Fruit fly (Drosophila melanogaster): Measurements from ENCODE around the gene MAPk-Ak2.

The MAPk-Ak2 gene

dm6 chrX:5764001-5764892, at the start of gene MAPk-Ak2, which contains the start of gene CG42699:
TSS of gene MAPk-Ak2 (minus strand) at chrX:5764203.
TSS of gene CG42699 (plus strand) at chrX:5764553.
- TF ChIP-seq h (optimal IDR thresholded peaks at IDR 0.05) (no peak), ttk (optimal IDR thresholded peaks at IDR 0.05) (no peak), Sin3A (optimal IDR thresholded peaks at IDR 0.05) (no peak), psq (optimal IDR thresholded peaks at IDR 0.05) (no peak)

- TF ChIP-seq ttk (optimal IDR thresholded peaks at IDR 0.05), result no peak
- TF ChIP-seq h (optimal IDR thresholded peaks at IDR 0.05), result no peak
- TF ChIP-seq Sin3A (optimal IDR thresholded peaks at IDR 0.05), result no peak
- no peak for TF ChIP-seq insv (optimal IDR thresholded peaks at IDR 0.05)
- no peak for TF ChIP-seq Myc (optimal IDR thresholded peaks at IDR 0.05)
- TF ChIP-seq psq (optimal IDR thresholded peaks at IDR 0.05), result no peak
Measured at dm6 chrX:5812877-5813276, 48.9 kb upstream of the MAPk-Ak2 start, which contains the start of gene CG44329. TSS of gene CG44329 (minus strand) at chrX:5812977.

- TF ChIP-seq insv (optimal IDR thresholded peaks at IDR 0.05) (no peak), h (optimal IDR thresholded peaks at IDR 0.05) (no peak), ttk (optimal IDR thresholded peaks at IDR 0.05) (no peak), Sin3A (optimal IDR thresholded peaks at IDR 0.05) (no peak), Myc (optimal IDR thresholded peaks at IDR 0.05) (no peak), psq (optimal IDR thresholded peaks at IDR 0.05) (no peak)
Measured at dm6 chrX:5808654-5809053, 44.7 kb upstream of the MAPk-Ak2 start, which contains the start of gene Prosbeta2R1. TSS of gene Prosbeta2R1 (plus strand) at chrX:5808954.

- TF ChIP-seq insv (optimal IDR thresholded peaks at IDR 0.05) (no peak), psq (optimal IDR thresholded peaks at IDR 0.05) (no peak), h (optimal IDR thresholded peaks at IDR 0.05) (no peak), Sin3A (optimal IDR thresholded peaks at IDR 0.05) (no peak), ttk (optimal IDR thresholded peaks at IDR 0.05) (no peak), Myc (optimal IDR thresholded peaks at IDR 0.05) (no peak)
Measured at dm6 chrX:5804377-5804776, 40.4 kb upstream of the MAPk-Ak2 start, which contains the start of gene Cpr5C. TSS of gene Cpr5C (plus strand) at chrX:5804677.

- TF ChIP-seq h (optimal IDR thresholded peaks at IDR 0.05) (no peak), Sin3A (optimal IDR thresholded peaks at IDR 0.05) (no peak), ttk (optimal IDR thresholded peaks at IDR 0.05) (no peak), Myc (optimal IDR thresholded peaks at IDR 0.05) (no peak), psq (optimal IDR thresholded peaks at IDR 0.05) (no peak), insv (optimal IDR thresholded peaks at IDR 0.05) (no peak)
Measured at dm6 chrX:5800634-5801033, 36.6 kb upstream of the MAPk-Ak2 start.

- TF ChIP-seq psq (optimal IDR thresholded peaks at IDR 0.05) (no peak), insv (optimal IDR thresholded peaks at IDR 0.05) (no peak), ttk (optimal IDR thresholded peaks at IDR 0.05) (no peak), h (optimal IDR thresholded peaks at IDR 0.05) (no peak), Sin3A (optimal IDR thresholded peaks at IDR 0.05) (no peak), Myc (optimal IDR thresholded peaks at IDR 0.05) (no peak)
Measured at dm6 chrX:5791840-5792239, 27.8 kb upstream of the MAPk-Ak2 start, which contains the start of gene CG12239. TSS of gene CG12239 (plus strand) at chrX:5792140.

dm6 chrX:5789187-5789586, 25.2 kb upstream of the MAPk-Ak2 start, which contains the start of gene CG15767:
TSS of gene CG15767 (plus strand) at chrX:5789487.
- TF ChIP-seq insv (optimal IDR thresholded peaks at IDR 0.05), result no peak
- no peak for TF ChIP-seq Myc (optimal IDR thresholded peaks at IDR 0.05)

- TF ChIP-seq ttk (optimal IDR thresholded peaks at IDR 0.05) (no peak), insv (optimal IDR thresholded peaks at IDR 0.05) (no peak)
Measured at dm6 chrX:5786559-5786958, 22.6 kb upstream of the MAPk-Ak2 start.

- TF ChIP-seq insv (optimal IDR thresholded peaks at IDR 0.05) (no peak), Sin3A (optimal IDR thresholded peaks at IDR 0.05) (no peak), h (optimal IDR thresholded peaks at IDR 0.05) (no peak), psq (optimal IDR thresholded peaks at IDR 0.05) (no peak), ttk (optimal IDR thresholded peaks at IDR 0.05) (no peak), Myc (optimal IDR thresholded peaks at IDR 0.05) (no peak)
Measured at dm6 chrX:5783260-5784040, 19.4 kb upstream of the MAPk-Ak2 start.

- no peak for TF ChIP-seq ttk (optimal IDR thresholded peaks at IDR 0.05)
Measured at dm6 chrX:5781520-5781919, 17.5 kb upstream of the MAPk-Ak2 start, which contains the start of gene CG3108. TSS of gene CG3108 (minus strand) at chrX:5781620.

dm6 chrX:5776547-5776946, 12.5 kb upstream of the MAPk-Ak2 start, which contains the start of gene CG42264:
TSS of gene CG42264 (minus strand) at chrX:5776647.
- TF ChIP-seq insv (optimal IDR thresholded peaks at IDR 0.05) (no peak), psq (optimal IDR thresholded peaks at IDR 0.05) (no peak), Myc (optimal IDR thresholded peaks at IDR 0.05) (no peak), Sin3A (optimal IDR thresholded peaks at IDR 0.05) (no peak), h (optimal IDR thresholded peaks at IDR 0.05) (no peak), ttk (optimal IDR thresholded peaks at IDR 0.05) (no peak)

dm6 chrX:5772409-5772808, 8.4 kb upstream of the MAPk-Ak2 start:
- TF ChIP-seq ttk (optimal IDR thresholded peaks at IDR 0.05), result no peak
